Fruit fly (Drosophila melanogaster) whole organism, embryonic: ENCODE measurements around the gene barr.

Source experiments
- B-H1 ChIP-seq: fragments of 200-800 bp; sonication (Bioruptor generic); IDR thresholded peaks from 3 replicates; pipeline ENCODE4 v1.3.6; 2022; ENCODE audit warnings: missing biosample characterization, missing genetic modification characterization
- CG10959 ChIP-seq: fragments of 200-800 bp; sonication (Bioruptor generic); IDR thresholded peaks from 2 replicates; pipeline ENCODE4 v1.3.6; 2022; ENCODE audit warnings: missing biosample characterization, missing genetic modification characterization
- CG12299 ChIP-seq: fragments of 200-800 bp; sonication (Bioruptor generic); optimal IDR thresholded peaks from 2 replicates; lab custom pipeline; 2018; ENCODE audit warnings: missing biosample characterization, mild to moderate bottlenecking, missing genetic modification characterization
- CG13287 ChIP-seq: fragments of 200-800 bp; sonication (Bioruptor generic); IDR thresholded peaks from 2 replicates; pipeline ENCODE4 v1.3.6; 2022; ENCODE audit warnings: missing biosample characterization, missing genetic modification characterization; ENCODE audit not compliant: partially characterized antibody
- CG16863 ChIP-seq: fragments of 200-800 bp; sonication (Bioruptor generic); optimal IDR thresholded peaks from 3 replicates; lab custom pipeline; 2016; ENCODE audit warnings: missing biosample characterization, missing genetic modification characterization
- CG17328 ChIP-seq: fragments of 200-800 bp; sonication (Bioruptor generic); IDR thresholded peaks from 2 replicates; pipeline ENCODE4 v1.3.6; 2022; ENCODE audit warnings: missing biosample characterization, missing genetic modification characterization
- CG1792 ChIP-seq: fragments of 200-800 bp; sonication (Bioruptor generic); optimal IDR thresholded peaks from 2 replicates; lab custom pipeline; 2016; ENCODE audit warnings: missing biosample characterization, missing genetic modification characterization
- CG2199 ChIP-seq: fragments of 200-800 bp; sonication (Bioruptor generic); IDR thresholded peaks from 3 replicates; pipeline ENCODE4 v1.3.6; 2022; ENCODE audit warnings: missing biosample characterization, missing genetic modification characterization
- CG31365 ChIP-seq: fragments of 200-800 bp; sonication (Bioruptor generic); optimal IDR thresholded peaks from 2 replicates; lab custom pipeline; 2018; ENCODE audit warnings: missing biosample characterization, mild to moderate bottlenecking, missing genetic modification characterization
- CG31441 ChIP-seq: fragments of 200-800 bp; sonication (Bioruptor generic); IDR thresholded peaks from 2 replicates; pipeline ENCODE4 v1.3.6; 2022; ENCODE audit warnings: missing biosample characterization, missing genetic modification characterization
- CG3163 ChIP-seq: fragments of 200-800 bp; sonication (Bioruptor generic); optimal IDR thresholded peaks from 3 replicates; lab custom pipeline; 2016; ENCODE audit warnings: missing biosample characterization, missing genetic modification characterization
- CG32772 ChIP-seq: fragments of 200-800 bp; sonication (Bioruptor generic); IDR thresholded peaks from 2 replicates; pipeline ENCODE4 v1.3.6; 2022; ENCODE audit warnings: missing biosample characterization, missing genetic modification characterization
- CG4424 ChIP-seq: fragments of 200-800 bp; sonication (Bioruptor generic); optimal IDR thresholded peaks from 3 replicates; lab custom pipeline; 2016; ENCODE audit warnings: missing biosample characterization, missing genetic modification characterization
- CG6791 ChIP-seq: fragments of 200-800 bp; sonication (Bioruptor generic); IDR thresholded peaks from 3 replicates; pipeline ENCODE4 v1.3.6; 2022; ENCODE audit warnings: missing biosample characterization, missing genetic modification characterization; ENCODE audit not compliant: partially characterized antibody
- CG6813 ChIP-seq: fragments of 200-800 bp; sonication (Bioruptor generic); optimal IDR thresholded peaks from 2 replicates; lab custom pipeline; 2017; ENCODE audit warnings: missing biosample characterization, missing genetic modification characterization, mild to moderate bottlenecking, moderate library complexity, missing genetic modification reagents
- CG7372 ChIP-seq: fragments of 200-800 bp; sonication (Bioruptor generic); IDR thresholded peaks from 2 replicates; pipeline ENCODE4 v1.3.6; 2022; ENCODE audit warnings: missing biosample characterization, missing genetic modification characterization
- CG9437 ChIP-seq: fragments of 200-800 bp; sonication (Bioruptor generic); optimal IDR thresholded peaks from 2 replicates; lab custom pipeline; 2018; ENCODE audit warnings: missing biosample characterization, mild to moderate bottlenecking, missing genetic modification characterization
- HLH54F ChIP-seq: fragments of 200-800 bp; sonication (Bioruptor generic); optimal IDR thresholded peaks from 3 replicates; lab custom pipeline; 2016; ENCODE audit warnings: missing biosample characterization, missing genetic modification characterization
- Hr51 ChIP-seq, 2 experiments: fragments of 200-800 bp; sonication (Bioruptor generic); optimal IDR thresholded peaks; 2 replicates in 1 of 2; 3 replicates in 1 of 2; lab custom pipeline; 2016 to 2018; ENCODE audit warnings: missing biosample characterization in 2 of 2, missing genetic modification characterization in 2 of 2, mild to moderate bottlenecking in 1 of 2, moderate library complexity in 1 of 2
- Hr78 ChIP-seq, 2 experiments: fragments of 200-800 bp in 1 of 2; fragments of >200 bp in 1 of 2; sonication (Bioruptor generic) in 1 of 2; optimal IDR thresholded peaks; 2 replicates each; lab custom pipeline; 2017 to 2019; ENCODE audit warnings: missing biosample characterization in 2 of 2, missing genetic modification characterization in 2 of 2, mild to moderate bottlenecking in 1 of 2, moderate library complexity in 1 of 2
- Hsf ChIP-seq: fragments of 200-800 bp; sonication (Bioruptor generic); optimal IDR thresholded peaks from 3 replicates; lab custom pipeline; 2016; ENCODE audit warnings: missing biosample characterization, missing genetic modification characterization
- Nf-YA ChIP-seq: fragments of 200-800 bp; sonication (Bioruptor generic); IDR thresholded peaks from 2 replicates; pipeline ENCODE4 v1.3.6; 2022; ENCODE audit warnings: missing biosample characterization, missing genetic modification characterization
- Nf-YC ChIP-seq: fragments of 200-800 bp; optimal IDR thresholded peaks from 3 replicates; lab custom pipeline; 2019; ENCODE audit warnings: missing biosample characterization, mild to moderate bottlenecking, missing genetic modification characterization, moderate library complexity
- Sox100B ChIP-seq: fragments of 200-800 bp; sonication (Bioruptor generic); optimal IDR thresholded peaks from 3 replicates; lab custom pipeline; 2018; ENCODE audit warnings: missing biosample characterization, mild to moderate bottlenecking, missing genetic modification characterization
- Spps ChIP-seq: fragments of 200-800 bp; sonication (Bioruptor generic); optimal IDR thresholded peaks from 2 replicates; lab custom pipeline; 2018; ENCODE audit warnings: missing biosample characterization, mild to moderate bottlenecking, missing genetic modification characterization
- Sry-β ChIP-seq: fragments of 200-800 bp; sonication (Bioruptor generic); optimal IDR thresholded peaks from 2 replicates; lab custom pipeline; 2018; ENCODE audit warnings: missing biosample characterization, mild to moderate bottlenecking, missing genetic modification characterization, moderate library complexity
- TFAM ChIP-seq: fragments of 200-800 bp; sonication (Bioruptor generic); optimal IDR thresholded peaks from 2 replicates; lab custom pipeline; 2017; ENCODE audit warnings: missing biosample characterization, missing genetic modification characterization, inconsistent platforms
- Xbp1 ChIP-seq: fragments of 200-800 bp; sonication (Bioruptor generic); optimal IDR thresholded peaks from 3 replicates; lab custom pipeline; 2016; ENCODE audit warnings: missing biosample characterization, mild to moderate bottlenecking, missing genetic modification characterization
- ac ChIP-seq: fragments of 200-800 bp; sonication (Bioruptor generic); optimal IDR thresholded peaks from 3 replicates; lab custom pipeline; 2017; ENCODE audit warnings: missing biosample characterization, mild to moderate bottlenecking, missing genetic modification characterization
- amos ChIP-seq: fragments of 200-800 bp; sonication (Bioruptor generic); IDR thresholded peaks from 2 replicates; pipeline ENCODE4 v1.3.6; 2022; ENCODE audit warnings: missing biosample characterization, missing genetic modification characterization; ENCODE audit not compliant: partially characterized antibody
- aop ChIP-seq: fragments of 200-800 bp; sonication (Bioruptor generic); IDR thresholded peaks from 2 replicates; pipeline ENCODE4 v1.3.6; 2022; ENCODE audit warnings: missing biosample characterization, missing genetic modification characterization
- cato ChIP-seq: fragments of 200-800 bp; sonication (Bioruptor generic); optimal IDR thresholded peaks from 2 replicates; lab custom pipeline; 2016; ENCODE audit warnings: missing biosample characterization, missing genetic modification characterization, borderline replicate concordance
- cg ChIP-seq: fragments of 200-800 bp; sonication (Bioruptor generic); optimal IDR thresholded peaks from 3 replicates; lab custom pipeline; 2019; ENCODE audit warnings: missing biosample characterization, mild to moderate bottlenecking, missing genetic modification characterization, moderate library complexity
- dysf ChIP-seq: fragments of 200-800 bp; sonication (Bioruptor generic); IDR thresholded peaks from 3 replicates; pipeline ENCODE4 v1.3.6; 2022; ENCODE audit warnings: missing biosample characterization, missing genetic modification characterization
- esg ChIP-seq: fragments of 200-800 bp; sonication (Bioruptor generic); conservative IDR thresholded peaks from 2 replicates; pipeline ENCODE4 v1.3.6; 2022; ENCODE audit warnings: missing biosample characterization, missing genetic modification characterization
- fu2 ChIP-seq: fragments of 200-800 bp; sonication (Bioruptor generic); optimal IDR thresholded peaks from 2 replicates; lab custom pipeline; 2016; ENCODE audit warnings: missing biosample characterization, missing genetic modification characterization
- gcm ChIP-seq: fragments of 200-800 bp; sonication (Bioruptor generic); optimal IDR thresholded peaks from 2 replicates; lab custom pipeline; 2019; ENCODE audit warnings: missing biosample characterization, mild to moderate bottlenecking, missing genetic modification characterization, moderate library complexity
- grau ChIP-seq: fragments of 200-800 bp; optimal IDR thresholded peaks from 3 replicates; lab custom pipeline; 2019; ENCODE audit warnings: missing biosample characterization, mild to moderate bottlenecking, missing genetic modification characterization, moderate library complexity
- gt ChIP-seq: fragments of 200-800 bp; sonication (Bioruptor generic); IDR thresholded peaks from 2 replicates; pipeline ENCODE4 v1.3.6; 2022; ENCODE audit warnings: missing biosample characterization, missing genetic modification characterization
- hbn ChIP-seq: fragments of 200-800 bp; sonication (Bioruptor generic); IDR thresholded peaks from 2 replicates; pipeline ENCODE4 v1.3.6; 2022; ENCODE audit warnings: missing biosample characterization, missing genetic modification characterization; ENCODE audit not compliant: partially characterized antibody
- hth ChIP-seq: fragments of >200 bp; optimal IDR thresholded peaks from 2 replicates; lab custom pipeline; 2017; ENCODE audit warnings: inconsistent platforms
- lilli ChIP-seq: fragments of 200-800 bp; sonication (Bioruptor generic); optimal IDR thresholded peaks from 3 replicates; lab custom pipeline; 2016; ENCODE audit warnings: missing biosample characterization, missing genetic modification characterization
- nau ChIP-seq: fragments of 200-800 bp; sonication (Bioruptor generic); optimal IDR thresholded peaks from 3 replicates; lab custom pipeline; 2017; ENCODE audit warnings: missing biosample characterization, mild to moderate bottlenecking, missing genetic modification characterization, missing genetic modification reagents
- oc ChIP-seq: fragments of 200-800 bp; sonication (Bioruptor generic); optimal IDR thresholded peaks from 2 replicates; lab custom pipeline; 2018; ENCODE audit warnings: missing biosample characterization, mild to moderate bottlenecking, missing genetic modification characterization, moderate library complexity
- repo ChIP-seq: fragments of 200-800 bp; sonication (Bioruptor generic); optimal IDR thresholded peaks from 2 replicates; lab custom pipeline; 2016; ENCODE audit warnings: missing biosample characterization, missing genetic modification characterization
- sd ChIP-seq: fragments of 200-800 bp; sonication (Bioruptor generic); optimal IDR thresholded peaks from 3 replicates; lab custom pipeline; 2018; ENCODE audit warnings: missing biosample characterization, mild to moderate bottlenecking, missing genetic modification characterization, moderate library complexity
- sqz ChIP-seq: fragments of 200-800 bp; sonication (Bioruptor generic); optimal IDR thresholded peaks from 3 replicates; lab custom pipeline; 2018; ENCODE audit warnings: missing biosample characterization, mild to moderate bottlenecking, missing genetic modification characterization
- toy ChIP-seq: fragments of 200-800 bp; sonication (Bioruptor generic); IDR thresholded peaks from 2 replicates; pipeline ENCODE4 v1.3.6; 2022; ENCODE audit warnings: missing biosample characterization, missing genetic modification characterization
- usp ChIP-seq: fragments of >200 bp; optimal IDR thresholded peaks from 2 replicates; lab custom pipeline; 2017; ENCODE audit warnings: missing biosample characterization, missing genetic modification characterization
- wor ChIP-seq: fragments of 200-800 bp; sonication (Bioruptor generic); IDR thresholded peaks from 2 replicates; pipeline ENCODE4 v1.3.6; 2022; ENCODE audit warnings: missing biosample characterization, missing genetic modification characterization
- yki ChIP-seq: fragments of >200 bp; optimal IDR thresholded peaks from 3 replicates; lab custom pipeline; 2018

The barr gene

dm6 chr2L:20075234-20075803 lies 14.1 kb upstream of the barr start, which contains the start of the genes pr and neb (continued):
- peak; percentile 49 for TF ChIP-seq HLH54F (GFP tag; lab: Kevin White, UChicago)
- no peak for TF ChIP-seq nau (GFP tag; lab: Kevin White, UChicago)
- peak; percentile 57 for TF ChIP-seq Xbp1 (GFP tag; lab: Kevin White, UChicago)
- no peak for TF ChIP-seq CG31365 (tag; lab: Kevin White, UChicago)
- TF ChIP-seq Hr78 (GFP tag; optimal IDR thresholded peaks at IDR 0.05; lab: Kevin White, UChicago), result no peak
- TF ChIP-seq CG12299, result peak; percentile 36
- no peak for TF ChIP-seq CG9437 (GFP tag; lab: Kevin White, UChicago)
- no peak for TF ChIP-seq toy (GFP tag; lab: Robert Waterston, UW)
- peak; percentile 73; the same call in 1 of the 2 replicates for TF ChIP-seq CG17328
- no peak for TF ChIP-seq sd (tag; lab: Kevin White, UChicago)
- no peak for TF ChIP-seq Spps (tag; lab: Kevin White, UChicago)
- TF ChIP-seq repo (GFP tag; lab: Kevin White, UChicago), result no peak
- TF ChIP-seq gcm, result peak; percentile 36
- TF ChIP-seq esg (GFP tag; lab: Robert Waterston, UW), result peak; percentile 72
- no peak for TF ChIP-seq usp
- TF ChIP-seq Nf-YC (tag; lab: Kevin White, UChicago), result peak; percentile 49
- TF ChIP-seq CG1792 (GFP tag; lab: Kevin White, UChicago), result no peak
- TF ChIP-seq gt (GFP tag; lab: Robert Waterston, UW), result no peak
- no peak for TF ChIP-seq CG16863 (GFP tag; lab: Kevin White, UChicago)
- no peak for TF ChIP-seq CG2199
- TF ChIP-seq grau, result peak; percentile 66
- no peak for TF ChIP-seq TFAM (GFP tag; lab: Kevin White, UChicago)
- TF ChIP-seq Hr51 (GFP tag; optimal IDR thresholded peaks at IDR 0.05; lab: Kevin White, UChicago), result peak; percentile 20 to 66
- no peak for TF ChIP-seq CG3163 (GFP tag; lab: Kevin White, UChicago)
- TF ChIP-seq CG31441, result peak; percentile 30; the same call in 1 of the 2 replicates
- TF ChIP-seq hbn (GFP tag; lab: Robert Waterston, UW), result no peak
- TF ChIP-seq Sry-β, result peak; percentile 87
- TF ChIP-seq oc (tag; lab: Kevin White, UChicago), result no peak
- TF ChIP-seq yki, result no peak
- no peak for TF ChIP-seq cg (GFP tag; lab: Kevin White, UChicago)
- TF ChIP-seq CG13287 (GFP tag; lab: Robert Waterston, UW), result peak; percentile 56
- no peak for TF ChIP-seq Sox100B
- no peak; the same call in 1 of the 2 replicates for TF ChIP-seq amos (GFP tag; lab: Robert Waterston, UW)
- TF ChIP-seq sqz (GFP tag; lab: Kevin White, UChicago), result peak; percentile 51
- TF ChIP-seq Nf-YA (GFP tag; lab: Robert Waterston, UW), result no peak
- TF ChIP-seq wor (GFP tag; lab: Robert Waterston, UW), result peak; percentile 43; the same call in 1 of the 2 replicates
- no peak for TF ChIP-seq CG6791 (GFP tag; lab: Robert Waterston, UW)
- peak; percentile 25 for TF ChIP-seq Hsf (GFP tag; lab: Kevin White, UChicago)
- TF ChIP-seq ac, result no peak
- peak; percentile 48 for TF ChIP-seq CG10959 (GFP tag; lab: Robert Waterston, UW)
- TF ChIP-seq CG32772, result peak; percentile 77
- peak; percentile 69 for TF ChIP-seq lilli (GFP tag; lab: Kevin White, UChicago)
- TF ChIP-seq CG4424 (GFP tag; lab: Kevin White, UChicago), result no peak
- TF ChIP-seq hth (lab: Kevin White, UChicago), result no peak
- TF ChIP-seq fu2, result no peak
- no peak for TF ChIP-seq cato (GFP tag; lab: Kevin White, UChicago)
- TF ChIP-seq CG6813 (GFP tag; lab: Kevin White, UChicago), result no peak
- no peak for TF ChIP-seq B-H1 (GFP tag; lab: Robert Waterston, UW)
- TF ChIP-seq CG7372, result 0 out of 2 replicates have a peak, but pooled peaks have one; percentile 11
- no peak for TF ChIP-seq aop
- TF ChIP-seq dysf (GFP tag; lab: Robert Waterston, UW), result peak; percentile 63; the same call in 2 of the 3 replicates
